Worm (Caenorhabditis elegans): Measurements from ENCODE around the gene nop-1.

DNA sequence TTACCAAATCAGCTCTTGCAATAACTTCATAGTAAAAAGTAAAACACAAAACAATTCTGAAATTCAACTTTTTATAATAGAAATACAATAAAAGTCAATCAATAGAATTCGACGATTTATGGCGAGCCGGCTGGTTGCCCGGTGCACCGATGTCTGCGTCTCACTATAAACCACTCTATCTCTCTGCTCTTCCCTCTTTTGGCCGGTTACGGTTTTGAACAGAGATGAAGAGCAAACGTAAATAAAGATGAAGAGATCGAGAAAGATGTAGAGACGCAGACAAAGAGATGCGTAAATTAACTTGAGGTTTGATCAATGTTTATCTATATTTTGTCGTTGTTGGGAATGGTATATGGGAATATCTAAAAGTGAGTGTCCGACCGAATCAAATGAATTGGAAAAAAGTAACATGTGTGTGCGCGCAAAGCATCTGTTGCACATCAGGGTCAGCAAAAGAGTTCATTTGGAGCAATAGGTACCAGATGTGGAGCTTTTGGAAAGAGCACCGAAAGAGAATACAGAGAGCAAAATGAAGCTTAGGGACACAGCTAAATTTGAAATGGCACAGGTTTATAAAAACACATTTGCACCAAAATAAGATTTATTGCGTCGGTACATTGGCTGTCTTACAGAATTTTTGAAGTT, 21.9 kb downstream of the nop-1 start:
- no peak for TF ChIP-seq unc-62 (GFP tag; optimal IDR thresholded peaks at IDR 0.05)
- TF ChIP-seq ZK546.5 (tag; optimal IDR thresholded peaks at IDR 0.05): no peak
- no peak for TF ChIP-seq nhr-129 (tag; optimal IDR thresholded peaks at IDR 0.05)
- no peak for TF ChIP-seq ztf-11 (tag; optimal IDR thresholded peaks at IDR 0.05)

All from whole organism, L2 larva.